Worm (Caenorhabditis elegans) whole organism, L1 larva: ENCODE data around the gene R166.2.

Experiments
- C04F5.9 ChIP-seq: sonication (generic microtip); optimal IDR thresholded peaks from 2 replicates; lab custom pipeline; 2016; ENCODE audit warnings: missing genetic modification characterization, missing compliant biosample characterization
- F16B12.6 ChIP-seq: fragments of 150-350 bp; optimal IDR thresholded peaks from 2 replicates; lab custom pipeline; 2014; ENCODE audit warnings: missing biosample characterization, missing genetic modification characterization
- Y116A8C.19 ChIP-seq: sonication (generic microtip); optimal IDR thresholded peaks from 2 replicates; lab custom pipeline; 2016; ENCODE audit warnings: missing compliant biosample characterization, missing genetic modification characterization, borderline replicate concordance
- alr-1 ChIP-seq: fragments of 200-800 bp; sonication (Bioruptor generic); optimal IDR thresholded peaks from 2 replicates; lab custom pipeline; 2018; ENCODE audit warnings: borderline replicate concordance, mild to moderate bottlenecking, missing genetic modification characterization, missing compliant biosample characterization
- ama-1 ChIP-seq: fragments of 150-350 bp; optimal IDR thresholded peaks from 2 replicates; lab custom pipeline; 2014
- blmp-1 ChIP-seq: fragments of 150-350 bp; optimal IDR thresholded peaks from 2 replicates; lab custom pipeline; 2014; ENCODE audit warnings: missing biosample characterization, missing genetic modification characterization
- ceh-63 ChIP-seq: fragments of 200-800 bp; sonication (Bioruptor generic); optimal IDR thresholded peaks from 2 replicates; lab custom pipeline; 2018; ENCODE audit warnings: mild to moderate bottlenecking, missing genetic modification characterization, missing compliant biosample characterization
- ceh-8 ChIP-seq: fragments of 200-800 bp; sonication (Bioruptor generic); optimal IDR thresholded peaks from 2 replicates; lab custom pipeline; 2018; ENCODE audit warnings: mild to moderate bottlenecking, missing genetic modification characterization, moderate library complexity, missing compliant biosample characterization
- ceh-82 ChIP-seq, 3 experiments: fragments of 150-350 bp in 1 of 3; sonication (generic microtip) in 2 of 3; optimal IDR thresholded peaks; 2 replicates each; lab custom pipeline; 2014 to 2017; ENCODE audit warnings: missing biosample characterization in 3 of 3, missing genetic modification characterization in 3 of 3
- ceh-88 ChIP-seq: fragments of 200-800 bp; sonication (Bioruptor generic); IDR thresholded peaks from 2 replicates; pipeline ENCODE4 v1.3.6; 2022; ENCODE audit warnings: missing genetic modification characterization, missing compliant biosample characterization
- ces-1 ChIP-seq: fragments of 150-350 bp; optimal IDR thresholded peaks from 2 replicates; lab custom pipeline; 2014; ENCODE audit warnings: missing biosample characterization, missing genetic modification reagents, missing genetic modification characterization
- efl-1 ChIP-seq, 4 experiments: fragments of 150-350 bp; optimal IDR thresholded peaks in 3 of 4; peaks in 1 of 4; 1 replicate in 1 of 4; 2 replicates in 3 of 4; lab custom pipeline; 2014; ENCODE audit warnings: missing biosample characterization in 2 of 4, missing genetic modification characterization in 2 of 4, missing genetic modification reagents in 2 of 4
- efl-3 ChIP-seq: fragments of 200-800 bp; sonication (Bioruptor generic); optimal IDR thresholded peaks from 2 replicates; lab custom pipeline; 2018; ENCODE audit warnings: mild to moderate bottlenecking, missing genetic modification characterization, missing compliant biosample characterization
- egl-27 ChIP-seq, 2 experiments: fragments of 150-350 bp in 1 of 2; sonication (generic microtip); optimal IDR thresholded peaks; 3 replicates each; lab custom pipeline; 2017 to 2018; ENCODE audit warnings: missing biosample characterization in 2 of 2, missing genetic modification characterization in 2 of 2, missing genetic modification reagents in 2 of 2
- elt-3 ChIP-seq, 6 experiments: fragments of 150-350 bp in 1 of 6; sonication (generic microtip); optimal IDR thresholded peaks; 2 replicates each; lab custom pipeline; 2017 to 2018; ENCODE audit warnings: missing biosample characterization in 6 of 6, missing genetic modification characterization in 6 of 6, inconsistent platforms in 1 of 6
- ets-5 ChIP-seq: fragments of 200-800 bp; sonication (Bioruptor generic); IDR thresholded peaks from 2 replicates; pipeline ENCODE4 v1.3.6; 2022; ENCODE audit warnings: missing genetic modification characterization, missing compliant biosample characterization
- fkh-4 ChIP-seq: sonication (generic microtip); optimal IDR thresholded peaks from 2 replicates; lab custom pipeline; 2016; ENCODE audit warnings: missing compliant biosample characterization, missing genetic modification characterization, borderline replicate concordance
- fkh-8 ChIP-seq: sonication (generic microtip); optimal IDR thresholded peaks from 2 replicates; lab custom pipeline; 2016; ENCODE audit warnings: mild to moderate bottlenecking, missing genetic modification characterization, missing compliant biosample characterization
- grh-1 ChIP-seq: fragments of 200-800 bp; sonication (Bioruptor generic); IDR thresholded peaks from 2 replicates; pipeline ENCODE4 v1.3.6; 2022; ENCODE audit warnings: missing genetic modification reagents, missing genetic modification characterization, missing compliant biosample characterization
- irx-1 ChIP-seq: sonication (generic microtip); optimal IDR thresholded peaks from 2 replicates; lab custom pipeline; 2016; ENCODE audit warnings: missing genetic modification characterization, missing compliant biosample characterization
- lin-13 ChIP-seq: fragments of 150-350 bp; optimal IDR thresholded peaks from 2 replicates; lab custom pipeline; 2014; ENCODE audit warnings: missing biosample characterization, missing genetic modification reagents, missing genetic modification characterization
- lin-14 ChIP-seq: fragments of 200-800 bp; sonication (Bioruptor generic); optimal IDR thresholded peaks from 2 replicates; lab custom pipeline; 2018; ENCODE audit warnings: mild to moderate bottlenecking, missing genetic modification characterization, moderate library complexity, missing compliant biosample characterization
- lin-39 ChIP-seq: fragments of 150-350 bp; optimal IDR thresholded peaks from 2 replicates; lab custom pipeline; 2014; ENCODE audit warnings: missing biosample characterization, missing genetic modification reagents, missing genetic modification characterization
- mab-9 ChIP-seq: fragments of 200-800 bp; sonication (Bioruptor generic); IDR thresholded peaks from 2 replicates; pipeline ENCODE4 v1.3.6; 2022; ENCODE audit warnings: missing genetic modification reagents, missing genetic modification characterization, missing compliant biosample characterization
- mep-1 ChIP-seq: fragments of 150-350 bp; optimal IDR thresholded peaks from 2 replicates; lab custom pipeline; 2014; ENCODE audit warnings: missing biosample characterization, missing genetic modification characterization
- nhr-19 ChIP-seq: fragments of 200-800 bp; sonication (Bioruptor generic); conservative IDR thresholded peaks from 2 replicates; pipeline ENCODE4 v1.3.6; 2022; ENCODE audit warnings: missing genetic modification characterization, missing compliant biosample characterization
- nhr-237 ChIP-seq: fragments of 150-350 bp; optimal IDR thresholded peaks from 2 replicates; lab custom pipeline; 2014; ENCODE audit warnings: missing biosample characterization, missing genetic modification characterization
- nhr-28 ChIP-seq: fragments of 150-350 bp; optimal IDR thresholded peaks from 2 replicates; lab custom pipeline; 2014; ENCODE audit warnings: missing biosample characterization, missing genetic modification characterization
- nhr-47 ChIP-seq: sonication (generic microtip); optimal IDR thresholded peaks from 2 replicates; lab custom pipeline; 2016; ENCODE audit warnings: mild to moderate bottlenecking, missing genetic modification characterization, moderate library complexity, missing compliant biosample characterization
- nhr-71 ChIP-seq: sonication (generic microtip); optimal IDR thresholded peaks from 2 replicates; lab custom pipeline; 2016; ENCODE audit warnings: mild to moderate bottlenecking, missing genetic modification characterization, moderate library complexity, missing compliant biosample characterization
- nhr-76 ChIP-seq: sonication (generic microtip); optimal IDR thresholded peaks from 2 replicates; lab custom pipeline; 2017; ENCODE audit warnings: missing biosample characterization, missing genetic modification characterization
- nhr-84 ChIP-seq: sonication (generic microtip); optimal IDR thresholded peaks from 2 replicates; lab custom pipeline; 2017; ENCODE audit warnings: missing biosample characterization, missing genetic modification characterization
- nhr-85 ChIP-seq: sonication (generic microtip); peaks from one replicate; lab custom pipeline; 2016; ENCODE audit warnings: missing genetic modification characterization, inconsistent platforms, missing compliant biosample characterization
- nhr-90 ChIP-seq: sonication (generic microtip); optimal IDR thresholded peaks from 2 replicates; lab custom pipeline; 2016; ENCODE audit warnings: mild to moderate bottlenecking, missing genetic modification characterization, missing compliant biosample characterization; ENCODE audit not compliant: poor library complexity
- pag-3 ChIP-seq: sonication (generic microtip); optimal IDR thresholded peaks from 2 replicates; lab custom pipeline; 2017; ENCODE audit warnings: missing genetic modification characterization, mild to moderate bottlenecking, missing compliant biosample characterization, antibody characterized with exemption, borderline replicate concordance; ENCODE audit not compliant: insufficient read depth
- pax-3 ChIP-seq: fragments of 200-800 bp; sonication (Bioruptor generic); optimal IDR thresholded peaks from 2 replicates; lab custom pipeline; 2018; ENCODE audit warnings: mild to moderate bottlenecking, missing genetic modification characterization, moderate library complexity, missing compliant biosample characterization
- snpc-4 ChIP-seq: fragments of 150-350 bp; optimal IDR thresholded peaks from 2 replicates; lab custom pipeline; 2014; ENCODE audit warnings: missing biosample characterization, missing genetic modification characterization
- snu-23 ChIP-seq: sonication (generic microtip); optimal IDR thresholded peaks from 2 replicates; lab custom pipeline; 2016; ENCODE audit warnings: missing genetic modification characterization, missing compliant biosample characterization
- sptf-1 ChIP-seq: fragments of 150-350 bp; optimal IDR thresholded peaks from 2 replicates; lab custom pipeline; 2014; ENCODE audit warnings: missing biosample characterization, missing genetic modification characterization
- tbx-2 ChIP-seq: sonication (generic microtip); optimal IDR thresholded peaks from 2 replicates; lab custom pipeline; 2016; ENCODE audit warnings: missing genetic modification characterization, missing compliant biosample characterization
- tlp-1 ChIP-seq: fragments of 150-350 bp; optimal IDR thresholded peaks from 2 replicates; lab custom pipeline; 2014; ENCODE audit warnings: missing biosample characterization, missing genetic modification characterization
- unc-130 ChIP-seq: fragments of 150-350 bp; optimal IDR thresholded peaks from 2 replicates; lab custom pipeline; 2017; ENCODE audit warnings: missing biosample characterization, missing genetic modification characterization, inconsistent platforms
- unc-30 ChIP-seq: sonication (generic microtip); optimal IDR thresholded peaks from 2 replicates; lab custom pipeline; 2017; ENCODE audit warnings: missing biosample characterization, missing genetic modification characterization
- unc-62 ChIP-seq: fragments of 150-350 bp; optimal IDR thresholded peaks from 2 replicates; lab custom pipeline; 2014; ENCODE audit warnings: missing biosample characterization, missing genetic modification reagents, missing genetic modification characterization
- vab-15 ChIP-seq: sonication (generic microtip); optimal IDR thresholded peaks from 2 replicates; lab custom pipeline; 2017; ENCODE audit warnings: missing genotype, mild to moderate bottlenecking, missing genetic modification characterization, missing compliant biosample characterization
- xbp-1 ChIP-seq: sonication (generic microtip); optimal IDR thresholded peaks from 2 replicates; lab custom pipeline; 2016; ENCODE audit warnings: missing genetic modification characterization, missing compliant biosample characterization
- zag-1 ChIP-seq: fragments of 150-350 bp; optimal IDR thresholded peaks from 2 replicates; lab custom pipeline; 2014; ENCODE audit warnings: missing biosample characterization, missing genetic modification characterization
- zip-4 ChIP-seq: fragments of 200-800 bp; sonication (Bioruptor generic); optimal IDR thresholded peaks from 2 replicates; lab custom pipeline; 2018; ENCODE audit warnings: mild to moderate bottlenecking, missing genetic modification characterization, moderate library complexity, missing compliant biosample characterization
- ztf-11 ChIP-seq, 2 experiments: sonication (generic microtip); optimal IDR thresholded peaks; 2 replicates each; lab custom pipeline; 2016 to 2017; ENCODE audit warnings: missing genetic modification characterization in 2 of 2, missing biosample characterization in 1 of 2, missing compliant biosample characterization in 1 of 2
- ztf-4 ChIP-seq: fragments of 150-350 bp; optimal IDR thresholded peaks from 2 replicates; lab custom pipeline; 2014; ENCODE audit warnings: missing biosample characterization, missing genetic modification characterization

Gene R166.2

ce11 chrII:10547803-10548693 lies 10.6 kb upstream of the R166.2 start (continued):
- no peak for TF ChIP-seq fkh-4
- TF ChIP-seq nhr-237 = no peak
- TF ChIP-seq nhr-85 (tag; lab: Kevin White, UChicago) = no peak
- TF ChIP-seq ets-5 (GFP tag; lab: Robert Waterston, UW) = no peak
- no peak for TF ChIP-seq xbp-1 (tag; lab: Kevin White, UChicago)
- TF ChIP-seq nhr-84 (tag; lab: Kevin White, UChicago) = no peak
- no peak for TF ChIP-seq zip-4 (GFP tag; lab: Kevin White, UChicago)
- TF ChIP-seq pag-3 = no peak
- no peak for TF ChIP-seq snpc-4
- peak in 1 of 2 experiments; percentile 35 for TF ChIP-seq ztf-11 (tag; optimal IDR thresholded peaks at IDR 0.05; lab: Kevin White, UChicago)
- peak; percentile 24 for TF ChIP-seq snu-23 (GFP tag; lab: Kevin White, UChicago)
- no peak for TF ChIP-seq efl-1 (optimal IDR thresholded peaks at IDR 0.05; lab: Kevin White, UChicago)
- TF ChIP-seq efl-1 (GFP tag; optimal IDR thresholded peaks at IDR 0.05 in 1 of 2; lab: Kevin White, UChicago) = peak in 1 of 2 experiments; percentile 94
- TF ChIP-seq unc-62 (GFP tag; lab: Kevin White, UChicago) = no peak
- TF ChIP-seq ces-1 = no peak
- no peak for TF ChIP-seq tbx-2 (tag; lab: Kevin White, UChicago)
- no peak for TF ChIP-seq nhr-47 (tag; lab: Kevin White, UChicago)
- TF ChIP-seq nhr-71 = peak; percentile 60
- TF ChIP-seq nhr-76 (tag; lab: Kevin White, UChicago) = no peak
- TF ChIP-seq zag-1 (tag; lab: Kevin White, UChicago) = no peak
- TF ChIP-seq fkh-8 (tag; lab: Kevin White, UChicago) = peak; percentile 51
- TF ChIP-seq ztf-4 (tag; lab: Kevin White, UChicago) = peak; percentile 31
- TF ChIP-seq elt-3 (tag; optimal IDR thresholded peaks at IDR 0.05; lab: Kevin White, UChicago) = peak in 1 of 6 experiments; percentile 18
- no peak for TF ChIP-seq tlp-1
- TF ChIP-seq alr-1 (tag; lab: Kevin White, UChicago) = no peak
- TF ChIP-seq unc-130 = no peak
- no peak for TF ChIP-seq Y116A8C.19 (tag; lab: Kevin White, UChicago)
- TF ChIP-seq ama-1 = peak; percentile 88
- TF ChIP-seq grh-1 (GFP tag; lab: Robert Waterston, UW) = no peak; the same call in 1 of the 2 replicates
- peak; percentile 35 for TF ChIP-seq lin-13
- TF ChIP-seq irx-1 (tag; lab: Kevin White, UChicago) = no peak
- TF ChIP-seq C04F5.9 (tag; lab: Kevin White, UChicago) = no peak
- no peak for TF ChIP-seq egl-27 (tag; optimal IDR thresholded peaks at IDR 0.05; lab: Kevin White, UChicago)
- peak; percentile 22 for TF ChIP-seq pax-3 (tag; lab: Kevin White, UChicago)
- TF ChIP-seq ceh-63 (GFP tag; lab: Kevin White, UChicago) = no peak
- TF ChIP-seq F16B12.6 (tag; lab: Kevin White, UChicago) = no peak
- no peak for TF ChIP-seq lin-39 (tag; lab: Kevin White, UChicago)
- no peak for TF ChIP-seq unc-30 (tag; lab: Kevin White, UChicago)
- TF ChIP-seq ceh-82 (tag; optimal IDR thresholded peaks at IDR 0.05; lab: Kevin White, UChicago) = no peak
- no peak for TF ChIP-seq ceh-8 (GFP tag; lab: Kevin White, UChicago)
- peak; percentile 62; the same call in 1 of the 2 replicates for TF ChIP-seq ceh-88 (GFP tag; lab: Robert Waterston, UW)
- no peak for TF ChIP-seq nhr-28 (tag; lab: Kevin White, UChicago)
- TF ChIP-seq mab-9 = peak; percentile 67; the same call in 1 of the 2 replicates
- no peak for TF ChIP-seq sptf-1 (tag; lab: Kevin White, UChicago)
- peak; percentile 27 for TF ChIP-seq nhr-90 (tag; lab: Kevin White, UChicago)
- peak; percentile 63 for TF ChIP-seq lin-14
- TF ChIP-seq nhr-19 (GFP tag; lab: Robert Waterston, UW) = 0 out of 2 replicates have a peak, but pooled peaks have one; percentile 1
- TF ChIP-seq efl-3 (GFP tag; lab: Kevin White, UChicago) = no peak
- no peak for TF ChIP-seq vab-15 (tag; lab: Kevin White, UChicago)
- peak; percentile 82 for TF ChIP-seq mep-1 (tag; lab: Kevin White, UChicago)
- TF ChIP-seq blmp-1 = peak; percentile 26
